Worm (Caenorhabditis elegans) whole organism, L2 larva: ENCODE results near the gene fipr-13.

Source experiments
- R02D3.7 ChIP-seq: fragments of 150-350 bp; optimal IDR thresholded peaks from 2 replicates; lab custom pipeline; 2014; ENCODE audit warnings: missing biosample characterization, missing genetic modification characterization
- blmp-1 ChIP-seq: sonication (generic microtip); optimal IDR thresholded peaks from 2 replicates; lab custom pipeline; 2017; ENCODE audit warnings: missing genetic modification characterization, mild to moderate bottlenecking, missing compliant biosample characterization, antibody characterized with exemption, moderate library complexity; ENCODE audit not compliant: insufficient read depth
- ceh-82 ChIP-seq: fragments of 150-350 bp; optimal IDR thresholded peaks from 2 replicates; lab custom pipeline; 2014; ENCODE audit warnings: missing biosample characterization, missing genetic modification characterization
- fos-1 ChIP-seq: fragments of 150-350 bp; optimal IDR thresholded peaks from 2 replicates; lab custom pipeline; 2014; ENCODE audit warnings: missing biosample characterization, missing genetic modification characterization
- gmeb-1 ChIP-seq: fragments of 150-350 bp; optimal IDR thresholded peaks from 2 replicates; lab custom pipeline; 2014; ENCODE audit warnings: missing biosample characterization, missing genetic modification characterization
- mdl-1 ChIP-seq, 2 experiments: fragments of 150-350 bp in 1 of 2; sonication (generic microtip) in 1 of 2; optimal IDR thresholded peaks; 2 replicates each; lab custom pipeline; 2017; ENCODE audit warnings: missing biosample characterization in 2 of 2, missing genetic modification characterization in 2 of 2
- nhr-129 ChIP-seq: fragments of 150-350 bp; optimal IDR thresholded peaks from 2 replicates; lab custom pipeline; 2014; ENCODE audit warnings: missing biosample characterization, missing genetic modification characterization
- nhr-25 ChIP-seq: fragments of 150-350 bp; sonication (generic microtip); optimal IDR thresholded peaks from 3 replicates; lab custom pipeline; 2014; ENCODE audit warnings: missing biosample characterization, missing genetic modification characterization
- nhr-77 ChIP-seq: fragments of 150-350 bp; optimal IDR thresholded peaks from 2 replicates; lab custom pipeline; 2014; ENCODE audit warnings: missing biosample characterization, missing genetic modification characterization

- TF ChIP-seq nhr-25 (tag; lab: Kevin White, UChicago) (no peak), blmp-1 (tag; lab: Kevin White, UChicago) (no peak), mdl-1 (tag; optimal IDR thresholded peaks at IDR 0.05; lab: Kevin White, UChicago) (no peak), ceh-82 (no peak), nhr-77 (no peak), fos-1 (no peak), gmeb-1 (no peak), R02D3.7 (tag; lab: Kevin White, UChicago) (no peak), nhr-129 (tag; lab: Kevin White, UChicago) (no peak)
These were observed 41.1 kb downstream of the fipr-13 start, which contains the start of gene C08B6.2 for ce11 chrV:10105412-10105811.
